Worm (Caenorhabditis elegans) whole organism, mixed stage, embryonic: Measurements from ENCODE around the gene B0416.2.

Experiments used
- M03D4.4 ChIP-seq: sonication (generic microtip); optimal IDR thresholded peaks from 2 replicates; lab custom pipeline; 2017; ENCODE audit warnings: mild to moderate bottlenecking, missing genetic modification characterization, missing compliant biosample characterization
- lsy-2 ChIP-seq: fragments of 150-350 bp; optimal IDR thresholded peaks from 2 replicates; lab custom pipeline; 2014; ENCODE audit warnings: missing biosample characterization, missing genetic modification characterization
- mep-1 ChIP-seq: fragments of 150-350 bp; optimal IDR thresholded peaks from 2 replicates; lab custom pipeline; 2017; ENCODE audit warnings: missing biosample characterization, missing genetic modification reagents, missing genetic modification characterization, inconsistent platforms
- nhr-28 ChIP-seq: fragments of 150-350 bp; optimal IDR thresholded peaks from 2 replicates; lab custom pipeline; 2014; ENCODE audit warnings: missing biosample characterization, missing genetic modification characterization
- unc-62 ChIP-seq: fragments of 150-350 bp; optimal IDR thresholded peaks from 2 replicates; lab custom pipeline; 2014; ENCODE audit warnings: missing biosample characterization, missing genetic modification reagents, missing genetic modification characterization

ce11 chrX:9302763-9303162 lies 3.8 kb downstream of the B0416.2 start:
- TF ChIP-seq mep-1: no peak
- TF ChIP-seq unc-62: no peak
- TF ChIP-seq nhr-28 (tag; lab: Kevin White, UChicago): no peak
- TF ChIP-seq M03D4.4 (tag; lab: Kevin White, UChicago): no peak
- no peak for TF ChIP-seq lsy-2 (tag; lab: Kevin White, UChicago)
